Worm (Caenorhabditis elegans) whole organism, midembryonic: Measurements from ENCODE around the gene hsp-60.

Experiments used
- T22C8.4 ChIP-seq: fragments of 200-800 bp; sonication (Bioruptor generic); IDR thresholded peaks from 2 replicates; pipeline ENCODE4 v1.3.6; 2022; ENCODE audit warnings: missing genetic modification characterization, missing compliant biosample characterization
- cog-1 ChIP-seq: sonication (generic microtip); optimal IDR thresholded peaks from 2 replicates; lab custom pipeline; 2016; ENCODE audit warnings: missing genetic modification characterization, missing compliant biosample characterization
- flt-1 ChIP-seq: fragments of 200-800 bp; sonication (Bioruptor generic); IDR thresholded peaks from 2 replicates; pipeline ENCODE4 v1.3.6; 2022; ENCODE audit warnings: missing genetic modification characterization, missing compliant biosample characterization
- klf-2 ChIP-seq: fragments of 200-800 bp; sonication (Bioruptor generic); conservative IDR thresholded peaks from 2 replicates; pipeline ENCODE4 v1.3.6; 2022; ENCODE audit warnings: missing genetic modification reagents, missing genetic modification characterization, missing compliant biosample characterization
- med-1 ChIP-seq: sonication (generic microtip); optimal IDR thresholded peaks from 2 replicates; lab custom pipeline; 2017; ENCODE audit warnings: missing genetic modification characterization, mild to moderate bottlenecking, missing compliant biosample characterization, antibody characterized with exemption, missing genetic modification reagents; ENCODE audit not compliant: insufficient read depth
- ref-1 ChIP-seq: fragments of 200-800 bp; sonication (Bioruptor generic); conservative IDR thresholded peaks from 2 replicates; pipeline ENCODE4 v1.3.6; 2022; ENCODE audit warnings: missing genetic modification reagents, missing genetic modification characterization, missing compliant biosample characterization
- tab-1 ChIP-seq: fragments of 200-800 bp; sonication (Bioruptor generic); IDR thresholded peaks from 2 replicates; pipeline ENCODE4 v1.3.6; 2022; ENCODE audit warnings: missing genetic modification characterization, missing compliant biosample characterization
- ztf-23 ChIP-seq: fragments of 200-800 bp; sonication (Bioruptor generic); IDR thresholded peaks from 2 replicates; pipeline ENCODE4 v1.3.6; 2022; ENCODE audit warnings: missing genetic modification reagents, missing genetic modification characterization, missing compliant biosample characterization

ce11 chrIII:1604514-1604976 is 15.0 kb upstream of the hsp-60 start, which contains the start of gene Y22D7AL.6:
- TF ChIP-seq flt-1 (GFP tag; lab: Robert Waterston, UW) (peak; percentile 92), T22C8.4 (GFP tag; lab: Robert Waterston, UW) (peak; percentile 77), klf-2 (GFP tag; lab: Robert Waterston, UW) (peak; percentile 89), ztf-23 (GFP tag; lab: Robert Waterston, UW) (peak; percentile 85), tab-1 (peak; percentile 91), ref-1 (GFP tag; lab: Robert Waterston, UW) (peak; percentile 76), med-1 (GFP tag; lab: Kevin White, UChicago) (peak; percentile 39), cog-1 (tag; lab: Kevin White, UChicago) (peak; percentile 42)
